Worm (Caenorhabditis elegans) whole organism, L2 larva: ENCODE data around the gene rab-39.

Experiments
- R02D3.7 ChIP-seq: fragments of 150-350 bp; optimal IDR thresholded peaks from 2 replicates; lab custom pipeline; 2014; ENCODE audit warnings: missing biosample characterization, missing genetic modification characterization
- Y55F3AM.14 ChIP-seq: fragments of 200-800 bp; sonication (Bioruptor generic); optimal IDR thresholded peaks from 2 replicates; lab custom pipeline; 2018; ENCODE audit warnings: mild to moderate bottlenecking, missing genetic modification characterization, missing compliant biosample characterization
- aly-2 ChIP-seq: fragments of 150-350 bp; optimal IDR thresholded peaks from 2 replicates; lab custom pipeline; 2014; ENCODE audit warnings: missing biosample characterization, missing genetic modification characterization
- ama-1 ChIP-seq: fragments of 150-350 bp; optimal IDR thresholded peaks from 2 replicates; lab custom pipeline; 2018; ENCODE audit warnings: inconsistent platforms
- crh-2 ChIP-seq: sonication (generic microtip); optimal IDR thresholded peaks from 2 replicates; lab custom pipeline; 2017; ENCODE audit warnings: missing biosample characterization, missing genetic modification characterization
- elt-1 ChIP-seq: fragments of 150-350 bp; optimal IDR thresholded peaks from 2 replicates; lab custom pipeline; 2014; ENCODE audit warnings: missing biosample characterization, missing genetic modification characterization
- lsy-2 ChIP-seq, 2 experiments: fragments of 150-350 bp in 1 of 2; sonication (generic microtip) in 1 of 2; optimal IDR thresholded peaks; 2 replicates each; lab custom pipeline; 2014 to 2017; ENCODE audit warnings: missing biosample characterization in 2 of 2, missing genetic modification characterization in 2 of 2
- nhr-11 ChIP-seq: fragments of 150-350 bp; optimal IDR thresholded peaks from 2 replicates; lab custom pipeline; 2014; ENCODE audit warnings: missing biosample characterization, missing genetic modification characterization
- nhr-237 ChIP-seq: fragments of 150-350 bp; optimal IDR thresholded peaks from 2 replicates; lab custom pipeline; 2014; ENCODE audit warnings: missing biosample characterization, missing genetic modification characterization
- nhr-77 ChIP-seq: fragments of 150-350 bp; optimal IDR thresholded peaks from 2 replicates; lab custom pipeline; 2014; ENCODE audit warnings: missing biosample characterization, missing genetic modification characterization

DNA sequence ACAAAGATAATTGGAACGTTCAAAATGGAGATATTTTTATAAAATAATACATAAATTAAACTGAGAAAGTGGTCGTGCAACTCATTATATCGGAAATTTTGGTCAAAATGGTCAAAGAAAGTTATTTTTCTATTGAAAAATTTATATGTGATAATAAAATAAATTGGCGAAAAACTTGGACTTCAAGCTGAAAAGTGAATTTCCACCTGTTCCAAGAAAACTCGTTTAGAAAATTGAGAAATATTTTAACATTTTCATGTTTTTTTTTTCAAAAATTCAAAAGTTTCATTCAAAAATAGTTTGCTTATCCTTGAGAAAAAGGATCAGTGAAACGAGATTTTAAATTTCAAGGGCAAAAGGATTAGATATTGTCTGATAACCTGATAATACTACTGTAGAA is 43.7 kb downstream of the rab-39 start:
- no peak for TF ChIP-seq ama-1 (lab: Kevin White, UChicago)
- no peak for TF ChIP-seq nhr-77 (tag; lab: Kevin White, UChicago)
- no peak for TF ChIP-seq nhr-237 (tag; lab: Kevin White, UChicago)
- no peak for TF ChIP-seq R02D3.7 (tag; lab: Kevin White, UChicago)
- no peak for TF ChIP-seq Y55F3AM.14 (GFP tag; lab: Kevin White, UChicago)
- TF ChIP-seq nhr-11 (tag; lab: Kevin White, UChicago) = no peak
- no peak for TF ChIP-seq lsy-2 (tag; optimal IDR thresholded peaks at IDR 0.05; lab: Kevin White, UChicago)
- no peak for TF ChIP-seq aly-2 (tag; lab: Kevin White, UChicago)
- no peak for TF ChIP-seq elt-1 (tag; lab: Kevin White, UChicago)
- TF ChIP-seq crh-2 = no peak
